Fruit fly (Drosophila melanogaster): ENCODE results near the gene Hmu.

Gene Hmu

dm6 chr3R:27288202-27289135 is at the start of gene Hmu, which contains the start of gene bigmax:
Gene Hmu (plus strand): TSS chr3R:27288769.
Gene bigmax (minus strand): TSS chr3R:27288526.
- peak; percentile 78 for TF ChIP-seq CG17801 (GFP tag; optimal IDR thresholded peaks at IDR 0.05; ENCODE audit: partially characterized antibody)

dm6 chr3R:27240967-27241366 is 47.6 kb upstream of the Hmu start, which contains the start of gene CG17991:
Gene CG17991 (plus strand): TSS chr3R:27241267.
- no peak for TF ChIP-seq CG17801 (GFP tag; optimal IDR thresholded peaks at IDR 0.05; ENCODE audit: partially characterized antibody)

dm6 chr3R:27244412-27244741 is 44.2 kb upstream of the Hmu start:
- no peak for TF ChIP-seq CG17801 (GFP tag; optimal IDR thresholded peaks at IDR 0.05; ENCODE audit: partially characterized antibody)

dm6 chr3R:27244742-27245400 is 43.7 kb upstream of the Hmu start, which contains the start of gene CG18766:
Gene CG18766 (minus strand): TSS chr3R:27245249.
- TF ChIP-seq CG17801 (GFP tag; optimal IDR thresholded peaks at IDR 0.05; ENCODE audit: partially characterized antibody) = no peak

dm6 chr3R:27245401-27245757 is 43.2 kb upstream of the Hmu start:
- no peak for TF ChIP-seq CG17801 (GFP tag; optimal IDR thresholded peaks at IDR 0.05; ENCODE audit: partially characterized antibody)

dm6 chr3R:27246264-27246663 is 42.3 kb upstream of the Hmu start:
- TF ChIP-seq CG17801 (GFP tag; optimal IDR thresholded peaks at IDR 0.05; ENCODE audit: partially characterized antibody) = peak; percentile 89

- TF ChIP-seq CG17801 (GFP tag; optimal IDR thresholded peaks at IDR 0.05; ENCODE audit: partially characterized antibody) = no peak
Measured at dm6 chr3R:27247892-27248291, 40.7 kb upstream of the Hmu start, which contains the start of gene CG5984. Gene CG5984 (minus strand): TSS chr3R:27247992.

dm6 chr3R:27250907-27251306 is 37.7 kb upstream of the Hmu start, which contains the start of the genes TTLL6B and TfIIA-L:
Gene TTLL6B (minus strand): TSS chr3R:27251007.
Gene TfIIA-L (plus strand): TSS chr3R:27251112.
- TF ChIP-seq CG17801 (GFP tag; optimal IDR thresholded peaks at IDR 0.05; ENCODE audit: partially characterized antibody) = no peak

dm6 chr3R:27253136-27253920 is 35.2 kb upstream of the Hmu start, which contains the start of gene pll:
Gene pll (minus strand): TSS chr3R:27253182.
- peak; percentile 82 for TF ChIP-seq CG17801 (GFP tag; optimal IDR thresholded peaks at IDR 0.05; ENCODE audit: partially characterized antibody)

dm6 chr3R:27253921-27254376 is 34.6 kb upstream of the Hmu start:
- TF ChIP-seq CG17801 (GFP tag; optimal IDR thresholded peaks at IDR 0.05; ENCODE audit: partially characterized antibody) = no peak

dm6 chr3R:27263434-27264215 is 24.9 kb upstream of the Hmu start, which contains the start of gene woc:
Gene woc (minus strand): TSS chr3R:27264055.
- peak; percentile 35 for TF ChIP-seq CG17801 (GFP tag; optimal IDR thresholded peaks at IDR 0.05; ENCODE audit: partially characterized antibody)

dm6 chr3R:27265330-27265729 is 23.2 kb upstream of the Hmu start, which contains the start of the genes CG14262 and CG14260:
Gene CG14262 (minus strand): TSS chr3R:27265430.
Gene CG14260 (plus strand): TSS chr3R:27265457.
- no peak for TF ChIP-seq CG17801 (GFP tag; optimal IDR thresholded peaks at IDR 0.05; ENCODE audit: partially characterized antibody)

dm6 chr3R:27270379-27271266 is 17.9 kb upstream of the Hmu start:
- no peak for TF ChIP-seq CG17801 (GFP tag; optimal IDR thresholded peaks at IDR 0.05; ENCODE audit: partially characterized antibody)
